ENCODE assay signal across 2 worm cellular contexts in the genomic region with DNA sequence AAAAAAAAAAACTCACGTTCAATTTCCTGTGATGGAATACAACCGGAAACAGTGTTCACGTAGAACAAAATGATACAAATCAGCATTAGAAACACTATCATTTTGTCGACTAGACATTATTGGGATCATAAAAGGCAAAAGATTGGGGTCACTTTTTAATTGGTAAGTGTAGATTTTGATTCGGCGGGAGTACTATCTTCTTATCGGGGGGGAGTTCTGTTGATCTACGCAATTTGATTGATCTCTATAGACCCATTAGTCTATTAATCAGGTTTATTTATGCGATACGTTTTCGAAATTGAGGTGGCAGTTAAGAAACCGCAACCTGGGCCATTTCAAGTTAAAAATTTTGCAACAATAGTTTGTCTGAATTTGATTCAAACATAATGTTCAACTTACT.
TF ChIP-seq lines count a peak whose summit lies in the region.

A gene (minus strand): TSS at position 101 of the 400 bp plus-strand sequence.

TF ChIP-seq in whole organism, L1 larva, 84 proteins besides CTCF, POLR2A, EP300 and RAD21:
- TF ChIP-seq unc-30 (tag; optimal IDR thresholded peaks at IDR 0.05; lab: Kevin White, UChicago): no peak
- peak; percentile 12 for TF ChIP-seq blmp-1 (tag; optimal IDR thresholded peaks at IDR 0.05; lab: Kevin White, UChicago)

TF ChIP-seq in whole organism, L4 larva, 104 proteins besides CTCF, POLR2A, EP300 and RAD21:
- TF ChIP-seq nhr-42 (GFP tag; IDR thresholded peaks at IDR 0.05; lab: Robert Waterston, UW): no peak
- no peak for TF ChIP-seq nhr-41 (GFP tag; IDR thresholded peaks at IDR 0.05; lab: Robert Waterston, UW)
- TF ChIP-seq aha-1 (tag; lab: Kevin White, UChicago): peak; percentile 27
- no peak for TF ChIP-seq lin-15B (tag; optimal IDR thresholded peaks at IDR 0.05; lab: Kevin White, UChicago)
- no peak for TF ChIP-seq duxl-1 (tag; optimal IDR thresholded peaks at IDR 0.05; lab: Kevin White, UChicago; ENCODE audit: poor library complexity)
- no peak for TF ChIP-seq cey-2 (tag; optimal IDR thresholded peaks at IDR 0.05; lab: Kevin White, UChicago; ENCODE audit: borderline replicate concordance, insufficient read depth)
- TF ChIP-seq daf-12 (tag; optimal IDR thresholded peaks at IDR 0.05; lab: Kevin White, UChicago): no peak
- TF ChIP-seq nhr-76 (tag; optimal IDR thresholded peaks at IDR 0.05; lab: Kevin White, UChicago): no peak
